Fruit fly (Drosophila melanogaster): Measurements from ENCODE around the gene Six4.

Six4 gene

DNA sequence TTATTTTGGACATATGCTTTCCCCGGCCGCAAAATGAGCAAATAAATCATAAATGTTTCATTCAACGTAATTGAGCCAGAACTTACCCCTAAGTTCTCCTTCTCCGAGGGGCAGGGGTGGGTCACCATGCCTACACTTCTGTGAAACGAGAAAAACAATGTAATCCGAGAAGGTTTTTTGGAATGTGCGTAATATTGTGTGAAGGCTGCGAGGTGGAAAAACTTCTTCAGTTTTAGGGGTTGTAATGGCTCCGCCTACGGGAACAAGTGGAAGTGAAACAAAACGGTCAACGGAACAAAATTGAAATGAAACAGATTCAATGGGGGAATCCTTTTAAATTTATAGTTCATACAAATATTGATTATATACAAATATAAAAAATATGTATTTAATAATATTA, 4.2 kb upstream of the Six4 start:
- TF ChIP-seq CG6276 (GFP tag; optimal IDR thresholded peaks at IDR 0.05): no peak
- TF ChIP-seq Hr4 (GFP tag; optimal IDR thresholded peaks at IDR 0.05): no peak
- TF ChIP-seq CG8319 (GFP tag; optimal IDR thresholded peaks at IDR 0.05): no peak
- no peak for TF ChIP-seq Gug (GFP tag; IDR thresholded peaks at IDR 0.05)
- TF ChIP-seq achi (GFP tag; optimal IDR thresholded peaks at IDR 0.05): no peak
- no peak for TF ChIP-seq Met (GFP tag; optimal IDR thresholded peaks at IDR 0.05)
- TF ChIP-seq CG16779 (tag; optimal IDR thresholded peaks at IDR 0.05): no peak
- no peak for TF ChIP-seq CG34406 (GFP tag; optimal IDR thresholded peaks at IDR 0.05)
- no peak for TF ChIP-seq Blimp-1 (GFP tag; optimal IDR thresholded peaks at IDR 0.05)
- no peak for TF ChIP-seq OdsH (GFP tag; optimal IDR thresholded peaks at IDR 0.05)
- no peak for TF ChIP-seq CG11294 (GFP tag; IDR thresholded peaks at IDR 0.05)
- no peak for TF ChIP-seq net (GFP tag; optimal IDR thresholded peaks at IDR 0.05)
- TF ChIP-seq ss (GFP tag; optimal IDR thresholded peaks at IDR 0.05): no peak
- no peak for TF ChIP-seq CG3919 (GFP tag; optimal IDR thresholded peaks at IDR 0.05)
- TF ChIP-seq CG10669 (GFP tag; optimal IDR thresholded peaks at IDR 0.05): no peak

- no peak for TF ChIP-seq vri (GFP tag; optimal IDR thresholded peaks at IDR 0.05)
- TF ChIP-seq Eip75B (GFP tag; optimal IDR thresholded peaks at IDR 0.05): no peak
- TF ChIP-seq Blimp-1 (GFP tag; optimal IDR thresholded peaks at IDR 0.05): no peak
- TF ChIP-seq Smox (GFP tag; optimal IDR thresholded peaks at IDR 0.05): no peak
- no peak for TF ChIP-seq CG1621 (tag; optimal IDR thresholded peaks at IDR 0.05)
- TF ChIP-seq CG32006 (GFP tag; optimal IDR thresholded peaks at IDR 0.05): no peak
- no peak for TF ChIP-seq Ets21C (GFP tag; optimal IDR thresholded peaks at IDR 0.05)
- TF ChIP-seq CG6792 (GFP tag; optimal IDR thresholded peaks at IDR 0.05): no peak
- no peak for TF ChIP-seq CG16779 (tag; optimal IDR thresholded peaks at IDR 0.05)
These were observed 3.3 kb downstream of the Six4 start for dm6 chr3L:20789299-20789698.

- TF ChIP-seq Eip78C (GFP tag) (peak; percentile 45), esn (GFP tag; optimal IDR thresholded peaks at IDR 0.05) (peak; percentile 39), Sox14 (GFP tag; optimal IDR thresholded peaks at IDR 0.05) (peak; percentile 62), lz (GFP tag; optimal IDR thresholded peaks at IDR 0.05) (no peak), achi (GFP tag; optimal IDR thresholded peaks at IDR 0.05) (peak; percentile 52)
These were observed 4.7 kb downstream of the Six4 start, which contains the start of gene CG11396 for dm6 chr3L:20787835-20788380. Gene CG11396 (minus strand): TSS chr3L:20788137.

DNA sequence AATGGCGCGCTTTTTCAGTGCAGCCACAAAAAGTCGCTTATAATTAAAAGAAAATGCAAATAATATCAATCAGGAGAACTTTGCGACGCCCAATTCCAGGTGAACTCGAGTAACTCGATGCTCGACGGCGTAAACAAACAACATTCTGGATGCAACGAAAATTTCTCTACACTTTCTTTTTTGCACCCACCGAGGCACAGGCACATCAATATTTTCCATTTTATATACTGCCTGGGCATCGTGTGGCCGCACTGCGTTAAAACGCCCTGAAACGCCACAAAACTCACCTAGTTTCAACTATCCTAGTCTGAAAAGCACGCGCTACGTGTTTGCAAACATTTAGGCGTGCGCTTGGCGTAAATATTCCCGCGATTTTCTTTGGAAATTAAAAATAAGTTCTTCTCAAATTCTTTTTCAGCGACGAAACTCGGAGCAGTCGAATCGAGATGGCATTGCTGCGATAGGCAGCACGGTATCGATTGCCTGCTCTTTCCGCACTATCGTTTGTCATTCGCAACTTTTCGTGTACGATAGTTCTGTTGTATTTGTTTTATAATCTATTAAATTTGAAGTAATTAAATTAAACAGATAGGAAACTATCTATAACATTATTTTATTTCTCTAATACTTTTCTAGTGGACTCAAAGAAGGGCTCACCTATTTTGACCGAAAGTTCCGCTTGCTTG, 6.7 kb downstream of the Six4 start, which contains the start of gene Pcif1:
Gene Pcif1, minus strand, starts transcription at position 456 of the 686 bp plus-strand sequence.
- TF ChIP-seq lz (GFP tag; optimal IDR thresholded peaks at IDR 0.05) (peak; percentile 28), CG3032 (tag; optimal IDR thresholded peaks at IDR 0.05) (no peak), achi (GFP tag; optimal IDR thresholded peaks at IDR 0.05) (peak; percentile 13), CG15336 (GFP tag; IDR thresholded peaks at IDR 0.05) (no peak), CG8319 (GFP tag; optimal IDR thresholded peaks at IDR 0.05) (no peak), CG6276 (GFP tag; optimal IDR thresholded peaks at IDR 0.05) (no peak), svp (GFP tag) (no peak), OdsH (GFP tag; optimal IDR thresholded peaks at IDR 0.05) (no peak), topi (GFP tag; optimal IDR thresholded peaks at IDR 0.05) (peak; percentile 31), ss (GFP tag; optimal IDR thresholded peaks at IDR 0.05) (no peak), CG1621 (tag; optimal IDR thresholded peaks at IDR 0.05) (no peak), cyc (GFP tag; optimal IDR thresholded peaks at IDR 0.05) (no peak), spab (GFP tag; optimal IDR thresholded peaks at IDR 0.05) (no peak), fd59A (GFP tag; optimal IDR thresholded peaks at IDR 0.05) (no peak), Lpt (GFP tag; optimal IDR thresholded peaks at IDR 0.05) (no peak), fkh (GFP tag; optimal IDR thresholded peaks at IDR 0.05) (peak; percentile 67), CG6163 (GFP tag; IDR thresholded peaks at IDR 0.05) (no peak), Sox15 (GFP tag; optimal IDR thresholded peaks at IDR 0.05) (no peak), CG11762 (GFP tag; optimal IDR thresholded peaks at IDR 0.05; ENCODE audit: insufficient read depth) (no peak), Sox14 (GFP tag; optimal IDR thresholded peaks at IDR 0.05) (peak; percentile 14), Ets96B (tag; optimal IDR thresholded peaks at IDR 0.05) (no peak), CG11294 (GFP tag; IDR thresholded peaks at IDR 0.05) (no peak), CG6792 (GFP tag; optimal IDR thresholded peaks at IDR 0.05) (no peak), Sox102F (GFP tag; optimal IDR thresholded peaks at IDR 0.05) (peak; percentile 36), CG6854 (GFP tag; optimal IDR thresholded peaks at IDR 0.05) (no peak), Eip78C (GFP tag) (peak; percentile 40), Eip93F (GFP tag; optimal IDR thresholded peaks at IDR 0.05) (no peak), esn (GFP tag; optimal IDR thresholded peaks at IDR 0.05) (peak; percentile 52), dac (GFP tag; optimal IDR thresholded peaks at IDR 0.05) (no peak)
